Worm (Caenorhabditis elegans) whole organism, late embryonic: ENCODE measurements around the gene qua-1.

ENCODE experiments used
- ama-1 ChIP-seq: fragments of 150-350 bp; optimal IDR thresholded peaks from 2 replicates; lab custom pipeline; 2014
- ceh-19 ChIP-seq: fragments of 200-800 bp; sonication (Bioruptor generic); optimal IDR thresholded peaks from 2 replicates; lab custom pipeline; 2018; ENCODE audit warnings: mild to moderate bottlenecking, missing genetic modification characterization, missing compliant biosample characterization
- dve-1 ChIP-seq: sonication (generic microtip); optimal IDR thresholded peaks from 2 replicates; lab custom pipeline; 2017; ENCODE audit warnings: antibody characterized with exemption, mild to moderate bottlenecking, missing genetic modification characterization, missing compliant biosample characterization
- nhr-11 ChIP-seq: fragments of 150-350 bp; optimal IDR thresholded peaks from 2 replicates; lab custom pipeline; 2014; ENCODE audit warnings: missing biosample characterization, missing genetic modification characterization
- npax-4 ChIP-seq: sonication (generic microtip); optimal IDR thresholded peaks from 2 replicates; lab custom pipeline; 2016; ENCODE audit warnings: missing genetic modification characterization, missing compliant biosample characterization
- pha-4 ChIP-seq: fragments of 150-350 bp; optimal IDR thresholded peaks from 2 replicates; lab custom pipeline; 2018; ENCODE audit warnings: missing biosample characterization, missing genetic modification reagents, missing genetic modification characterization
- unc-86 ChIP-seq: sonication (generic microtip); optimal IDR thresholded peaks from 2 replicates; lab custom pipeline; 2016; ENCODE audit warnings: missing genetic modification characterization, missing compliant biosample characterization

DNA sequence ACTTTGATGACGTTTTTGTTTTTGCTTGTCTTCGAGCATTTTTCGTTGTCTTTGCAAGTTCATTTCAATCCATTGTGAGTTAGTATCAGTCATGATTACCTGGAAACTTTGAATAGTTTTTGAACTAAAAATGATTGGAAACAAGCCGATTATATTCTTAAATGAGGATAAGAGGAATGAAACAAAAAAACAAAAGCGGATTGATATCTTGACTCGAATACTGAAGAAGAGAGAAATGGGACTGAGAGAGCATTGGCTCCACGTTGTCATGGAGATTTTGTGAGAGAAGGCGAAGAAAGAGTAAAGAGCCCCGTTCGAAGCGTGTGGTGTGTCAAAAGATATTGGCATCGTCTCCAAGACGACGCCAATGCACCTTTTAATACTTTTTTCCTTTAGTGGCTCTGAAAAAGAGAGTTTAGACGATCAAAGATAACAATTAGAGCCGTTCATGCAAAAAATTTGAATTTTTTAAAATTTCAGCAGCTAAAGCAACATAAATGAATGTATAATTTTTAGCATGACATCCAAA is 41.7 kb upstream of the qua-1 start, which contains the start of the genes tub-1 and tmem-138:
- TF ChIP-seq unc-86 (tag; lab: Kevin White, UChicago) (no peak), npax-4 (tag; lab: Kevin White, UChicago) (no peak), pha-4 (tag; lab: Kevin White, UChicago) (no peak), nhr-11 (tag; lab: Kevin White, UChicago) (no peak), ama-1 (lab: Kevin White, UChicago) (no peak), dve-1 (tag; lab: Kevin White, UChicago) (no peak), ceh-19 (GFP tag; lab: Kevin White, UChicago) (no peak)
